Fruit fly (Drosophila melanogaster) whole organism, embryonic: ENCODE measurements around the gene CG15725.

Experiments
- B-H1 ChIP-seq: fragments of 200-800 bp; sonication (Bioruptor generic); IDR thresholded peaks from 3 replicates; pipeline ENCODE4 v1.3.6; 2022; ENCODE audit warnings: missing biosample characterization, missing genetic modification characterization
- CG10267 ChIP-seq: fragments of 200-800 bp; sonication (Bioruptor generic); optimal IDR thresholded peaks from 2 replicates; lab custom pipeline; 2018; ENCODE audit warnings: missing biosample characterization, mild to moderate bottlenecking, missing genetic modification characterization, moderate library complexity
- CG10321 ChIP-seq: fragments of 200-800 bp; sonication (Bioruptor generic); IDR thresholded peaks from 2 replicates; pipeline ENCODE4 v1.3.6; 2022; ENCODE audit warnings: missing biosample characterization, missing genetic modification characterization
- CG10431 ChIP-seq: fragments of 200-800 bp; sonication (Bioruptor generic); optimal IDR thresholded peaks from 3 replicates; lab custom pipeline; 2018; ENCODE audit warnings: missing biosample characterization, mild to moderate bottlenecking, missing genetic modification characterization
- CG10543 ChIP-seq: fragments of 200-800 bp; sonication (Bioruptor generic); optimal IDR thresholded peaks from 3 replicates; lab custom pipeline; 2017; ENCODE audit warnings: missing biosample characterization, mild to moderate bottlenecking, missing genetic modification characterization, moderate library complexity
- CG10565 ChIP-seq: fragments of 200-800 bp; sonication (Bioruptor generic); optimal IDR thresholded peaks from 3 replicates; lab custom pipeline; 2016; ENCODE audit warnings: missing biosample characterization, mild to moderate bottlenecking, missing genetic modification characterization
- CG12071 ChIP-seq: fragments of 200-800 bp; sonication (Bioruptor generic); optimal IDR thresholded peaks from 3 replicates; lab custom pipeline; 2018; ENCODE audit warnings: missing biosample characterization, mild to moderate bottlenecking, missing genetic modification characterization
- CG12155 ChIP-seq: fragments of 200-800 bp; sonication (Bioruptor generic); optimal IDR thresholded peaks from 3 replicates; lab custom pipeline; 2016; ENCODE audit warnings: missing biosample characterization, missing genetic modification characterization
- CG12219 ChIP-seq: fragments of 200-800 bp; sonication (Bioruptor generic); optimal IDR thresholded peaks from 3 replicates; lab custom pipeline; 2018; ENCODE audit warnings: missing biosample characterization, mild to moderate bottlenecking, missing genetic modification characterization
- CG12236 ChIP-seq: fragments of 200-800 bp; sonication (Bioruptor generic); optimal IDR thresholded peaks from 2 replicates; lab custom pipeline; 2016; ENCODE audit warnings: missing biosample characterization, missing genetic modification characterization
- CG14050 ChIP-seq: fragments of 200-800 bp; sonication (Bioruptor generic); IDR thresholded peaks from 3 replicates; pipeline ENCODE4 v1.3.6; 2022; ENCODE audit warnings: missing biosample characterization, missing genetic modification characterization
- CG15696 ChIP-seq: fragments of 200-800 bp; sonication (Bioruptor generic); optimal IDR thresholded peaks from 2 replicates; lab custom pipeline; 2019; ENCODE audit warnings: missing biosample characterization, mild to moderate bottlenecking, missing genetic modification characterization, moderate library complexity
- CG17568 ChIP-seq: fragments of 200-800 bp; sonication (Bioruptor generic); optimal IDR thresholded peaks from 2 replicates; lab custom pipeline; 2018; ENCODE audit warnings: missing biosample characterization, mild to moderate bottlenecking, missing genetic modification characterization, moderate library complexity
- CG18619 ChIP-seq: fragments of 200-800 bp; sonication (Bioruptor generic); optimal IDR thresholded peaks from 3 replicates; lab custom pipeline; 2017; ENCODE audit warnings: missing biosample characterization, mild to moderate bottlenecking, missing genetic modification characterization
- CG33213 ChIP-seq: fragments of 200-800 bp; sonication (Bioruptor generic); optimal IDR thresholded peaks from 3 replicates; lab custom pipeline; 2016; ENCODE audit warnings: missing biosample characterization, missing genetic modification characterization
- CG34422 ChIP-seq: fragments of 200-800 bp; sonication (Bioruptor generic); IDR thresholded peaks from 3 replicates; pipeline ENCODE4 v1.3.6; 2022; ENCODE audit warnings: missing biosample characterization, missing genetic modification characterization
- CG3995 ChIP-seq: fragments of 200-800 bp; sonication (Bioruptor generic); optimal IDR thresholded peaks from 3 replicates; lab custom pipeline; 2016; ENCODE audit warnings: missing biosample characterization, missing genetic modification characterization
- CG6272 ChIP-seq: fragments of 200-800 bp; sonication (Bioruptor generic); IDR thresholded peaks from 2 replicates; pipeline ENCODE4 v1.3.6; 2022; ENCODE audit warnings: missing biosample characterization, missing genetic modification characterization
- CG7372 ChIP-seq: fragments of 200-800 bp; sonication (Bioruptor generic); IDR thresholded peaks from 2 replicates; pipeline ENCODE4 v1.3.6; 2022; ENCODE audit warnings: missing biosample characterization, missing genetic modification characterization
- CG7987 ChIP-seq: fragments of 200-800 bp; sonication (Bioruptor generic); optimal IDR thresholded peaks from 2 replicates; lab custom pipeline; 2018; ENCODE audit warnings: missing biosample characterization, mild to moderate bottlenecking, missing genetic modification characterization, moderate library complexity
- CG8765 ChIP-seq: fragments of 200-800 bp; sonication (Bioruptor generic); IDR thresholded peaks from 2 replicates; pipeline ENCODE4 v1.3.6; 2022; ENCODE audit warnings: missing biosample characterization, missing genetic modification characterization
- CG9215 ChIP-seq: fragments of 200-800 bp; sonication (Bioruptor generic); IDR thresholded peaks from 2 replicates; pipeline ENCODE4 v1.3.6; 2022; ENCODE audit warnings: missing biosample characterization, missing genetic modification characterization
- CG9727 ChIP-seq: fragments of 200-800 bp; sonication (Bioruptor generic); optimal IDR thresholded peaks from 3 replicates; lab custom pipeline; 2017; ENCODE audit warnings: missing biosample characterization, mild to moderate bottlenecking, missing genetic modification characterization
- Camta ChIP-seq: fragments of 200-800 bp; sonication (Bioruptor generic); optimal IDR thresholded peaks from 2 replicates; lab custom pipeline; 2016; ENCODE audit warnings: missing biosample characterization, missing genetic modification characterization
- GATAe ChIP-seq: fragments of 200-800 bp; sonication (Bioruptor generic); conservative IDR thresholded peaks from 2 replicates; pipeline ENCODE4 v1.3.6; 2022; ENCODE audit warnings: missing biosample characterization, missing genetic modification characterization
- Hmr ChIP-seq: fragments of 200-800 bp; sonication (Bioruptor generic); optimal IDR thresholded peaks from 3 replicates; lab custom pipeline; 2017; ENCODE audit warnings: mild to moderate bottlenecking, missing biosample characterization, missing genetic modification reagents, missing genetic modification characterization
- Hr39 ChIP-seq: fragments of >200 bp; optimal IDR thresholded peaks from 2 replicates; lab custom pipeline; 2017
- Mad ChIP-seq: fragments of 200-800 bp; sonication (Bioruptor generic); optimal IDR thresholded peaks from 2 replicates; lab custom pipeline; 2016; ENCODE audit warnings: missing biosample characterization, missing genetic modification characterization
- Oli ChIP-seq: fragments of 200-800 bp; sonication (Bioruptor generic); optimal IDR thresholded peaks from 2 replicates; lab custom pipeline; 2018; ENCODE audit warnings: missing biosample characterization, mild to moderate bottlenecking, missing genetic modification characterization, moderate library complexity
- Taf1 ChIP-seq: fragments of 200-800 bp; sonication (Bioruptor generic); IDR thresholded peaks from 2 replicates; pipeline ENCODE4 v1.3.6; 2022; ENCODE audit warnings: missing biosample characterization, missing genetic modification characterization
- ac ChIP-seq: fragments of 200-800 bp; sonication (Bioruptor generic); optimal IDR thresholded peaks from 3 replicates; lab custom pipeline; 2017; ENCODE audit warnings: missing biosample characterization, mild to moderate bottlenecking, missing genetic modification characterization
- ase ChIP-seq: fragments of 200-800 bp; sonication (Bioruptor generic); IDR thresholded peaks from 3 replicates; pipeline ENCODE4 v1.3.6; 2022; ENCODE audit warnings: missing biosample characterization, missing genetic modification characterization
- ato ChIP-seq: fragments of 200-800 bp; sonication (Bioruptor generic); IDR thresholded peaks from 2 replicates; pipeline ENCODE4 v1.3.6; 2022; ENCODE audit warnings: missing biosample characterization, missing genetic modification characterization; ENCODE audit not compliant: partially characterized antibody
- br ChIP-seq: fragments of >200 bp; optimal IDR thresholded peaks from 2 replicates; lab custom pipeline; 2017
- cato ChIP-seq: fragments of 200-800 bp; sonication (Bioruptor generic); optimal IDR thresholded peaks from 2 replicates; lab custom pipeline; 2016; ENCODE audit warnings: missing biosample characterization, missing genetic modification characterization, borderline replicate concordance
- esg ChIP-seq: fragments of 200-800 bp; sonication (Bioruptor generic); conservative IDR thresholded peaks from 2 replicates; pipeline ENCODE4 v1.3.6; 2022; ENCODE audit warnings: missing biosample characterization, missing genetic modification characterization
- fru ChIP-seq: fragments of >200 bp; optimal IDR thresholded peaks from 2 replicates; lab custom pipeline; 2017
- gem ChIP-seq: fragments of 200-800 bp; sonication (Bioruptor generic); optimal IDR thresholded peaks from 2 replicates; lab custom pipeline; 2019; ENCODE audit warnings: missing biosample characterization, mild to moderate bottlenecking, missing genetic modification characterization, moderate library complexity
- ham ChIP-seq: fragments of 200-800 bp; sonication (Bioruptor generic); IDR thresholded peaks from 2 replicates; pipeline ENCODE4 v1.3.6; 2022; ENCODE audit warnings: missing biosample characterization, missing genetic modification characterization
- ken ChIP-seq: fragments of 200-800 bp; sonication (Bioruptor generic); IDR thresholded peaks from 3 replicates; pipeline ENCODE4 v1.3.6; 2022; ENCODE audit warnings: missing biosample characterization, missing genetic modification characterization
- lmd ChIP-seq: fragments of 200-800 bp; sonication (Bioruptor generic); IDR thresholded peaks from 2 replicates; pipeline ENCODE4 v1.3.6; 2022; ENCODE audit warnings: missing biosample characterization, missing genetic modification characterization
- oc ChIP-seq: fragments of 200-800 bp; sonication (Bioruptor generic); optimal IDR thresholded peaks from 2 replicates; lab custom pipeline; 2018; ENCODE audit warnings: missing biosample characterization, mild to moderate bottlenecking, missing genetic modification characterization, moderate library complexity
- odd ChIP-seq: fragments of 200-800 bp; sonication (Bioruptor generic); optimal IDR thresholded peaks from 2 replicates; lab custom pipeline; 2017; ENCODE audit warnings: missing biosample characterization, mild to moderate bottlenecking, missing genetic modification characterization
- pb ChIP-seq: fragments of 200-800 bp; sonication (Bioruptor generic); optimal IDR thresholded peaks from 3 replicates; lab custom pipeline; 2016; ENCODE audit warnings: missing biosample characterization, missing genetic modification characterization
- pros ChIP-seq: fragments of 200-800 bp; sonication (Bioruptor generic); optimal IDR thresholded peaks from 3 replicates; lab custom pipeline; 2019; ENCODE audit warnings: missing biosample characterization, mild to moderate bottlenecking, missing genetic modification characterization, moderate library complexity
- psq ChIP-seq: fragments of 200-800 bp; sonication (Bioruptor generic); optimal IDR thresholded peaks from 2 replicates; lab custom pipeline; 2017; ENCODE audit warnings: missing biosample characterization, missing genetic modification characterization
- slp2 ChIP-seq: fragments of 200-800 bp; sonication (Bioruptor generic); optimal IDR thresholded peaks from 2 replicates; lab custom pipeline; 2016; ENCODE audit warnings: missing biosample characterization, missing genetic modification characterization
- stwl ChIP-seq: fragments of 200-800 bp; sonication (Bioruptor generic); optimal IDR thresholded peaks from 3 replicates; lab custom pipeline; 2018; ENCODE audit warnings: missing biosample characterization, mild to moderate bottlenecking, missing genetic modification characterization, moderate library complexity
- tio ChIP-seq: fragments of 200-800 bp; sonication (Bioruptor generic); optimal IDR thresholded peaks from 2 replicates; lab custom pipeline; 2017; ENCODE audit warnings: missing biosample characterization, missing genetic modification characterization, inconsistent platforms
- trh ChIP-seq: fragments of 200-800 bp; sonication (Bioruptor generic); optimal IDR thresholded peaks from 2 replicates; lab custom pipeline; 2016; ENCODE audit warnings: missing biosample characterization, missing genetic modification characterization
- ttk ChIP-seq: fragments of 200-800 bp; sonication (Bioruptor generic); IDR thresholded peaks from 2 replicates; pipeline ENCODE4 v2.1.2; 2022; ENCODE audit warnings: missing biosample characterization, missing genetic modification characterization

CG15725 gene

dm6 chrX:12734710-12735462 lies 29.2 kb downstream of the CG15725 start (continued):
- TF ChIP-seq stwl (tag; lab: Kevin White, UChicago) (no peak), esg (GFP tag; lab: Robert Waterston, UW) (peak; percentile 84), CG10267 (tag; lab: Kevin White, UChicago) (peak; percentile 84), ttk (peak; percentile 70), CG10321 (peak; percentile 41; the same call in 1 of the 2 replicates), Taf1 (peak; percentile 86), psq (GFP tag; lab: Kevin White, UChicago) (peak; percentile 89), Hmr (peak; percentile 91), CG18619 (GFP tag; lab: Kevin White, UChicago) (peak; percentile 81), CG8765 (GFP tag; lab: Robert Waterston, UW) (peak; percentile 45; the same call in 1 of the 2 replicates), tio (GFP tag; lab: Kevin White, UChicago) (peak; percentile 80), CG7372 (peak; percentile 84), CG14050 (GFP tag; lab: Robert Waterston, UW) (peak; percentile 81), CG33213 (GFP tag; lab: Kevin White, UChicago) (no peak), oc (peak; percentile 88), gem (tag; lab: Kevin White, UChicago) (peak; percentile 96), slp2 (GFP tag; lab: Kevin White, UChicago) (no peak), ato (GFP tag; lab: Robert Waterston, UW) (no peak), CG17568 (peak; percentile 78), br (lab: Kevin White, UChicago) (no peak), ac (GFP tag; lab: Kevin White, UChicago) (peak; percentile 32), CG9727 (peak; percentile 81), B-H1 (GFP tag; lab: Robert Waterston, UW) (peak; percentile 77), CG12236 (no peak), odd (GFP tag; lab: Kevin White, UChicago) (peak; percentile 70), CG12155 (GFP tag; lab: Kevin White, UChicago) (peak; percentile 74), CG9215 (GFP tag; lab: Robert Waterston, UW) (peak; percentile 89), pb (GFP tag; lab: Kevin White, UChicago) (no peak), Hr39 (no peak), GATAe (GFP tag; lab: Robert Waterston, UW) (peak; percentile 77), ham (peak; percentile 67; the same call in 1 of the 2 replicates), CG12219 (peak; percentile 61), Mad (GFP tag; lab: Kevin White, UChicago) (no peak), CG10565 (GFP tag; lab: Kevin White, UChicago) (no peak), CG7987 (GFP tag; lab: Kevin White, UChicago) (peak; percentile 53), Oli (tag; lab: Kevin White, UChicago) (peak; percentile 92), CG34422 (GFP tag; lab: Robert Waterston, UW) (peak; percentile 73; the same call in 2 of the 3 replicates), ken (GFP tag; lab: Robert Waterston, UW) (peak; percentile 72), CG12071 (peak; percentile 65), Camta (GFP tag; lab: Kevin White, UChicago) (no peak), pros (GFP tag; lab: Kevin White, UChicago) (peak; percentile 99), lmd (GFP tag; lab: Robert Waterston, UW) (peak; percentile 92), CG6272 (GFP tag; lab: Robert Waterston, UW) (peak; percentile 79), trh (GFP tag; lab: Kevin White, UChicago) (peak; percentile 52), CG10431 (GFP tag; lab: Kevin White, UChicago) (peak; percentile 63), CG10543 (peak; percentile 96), cato (peak; percentile 49), CG3995 (GFP tag; lab: Kevin White, UChicago) (peak; percentile 46), CG15696 (tag; lab: Kevin White, UChicago) (peak; percentile 92), ase (peak; percentile 80), fru (lab: Kevin White, UChicago) (no peak)
